Fruit fly (Drosophila melanogaster): ENCODE results near the gene vsg.

Gene vsg

dm6 chr3L:9744060-9744549, 30.0 kb downstream of the vsg start (continued):
- TF ChIP-seq CG9705 (GFP tag; optimal IDR thresholded peaks at IDR 0.05) (peak; percentile 94), HLH106 (tag; optimal IDR thresholded peaks at IDR 0.05) (peak; percentile 96)

dm6 chr3L:9745393-9745792, 31.3 kb downstream of the vsg start:
- TF ChIP-seq Mio (GFP tag; optimal IDR thresholded peaks at IDR 0.05), result no peak
- TF ChIP-seq OdsH (GFP tag; optimal IDR thresholded peaks at IDR 0.05), result no peak
- TF ChIP-seq Hr83 (GFP tag; optimal IDR thresholded peaks at IDR 0.05; ENCODE audit: poor library complexity, severe bottlenecking), result no peak

- peak; percentile 34 for TF ChIP-seq Myc (optimal IDR thresholded peaks at IDR 0.05)
- TF ChIP-seq OdsH (GFP tag; optimal IDR thresholded peaks at IDR 0.05), result no peak
- no peak for TF ChIP-seq dl (GFP tag; optimal IDR thresholded peaks at IDR 0.05; ENCODE audit: insufficient read depth in 1 of 2, partially characterized antibody in 2 of 2)
Measured at dm6 chr3L:9751625-9752024, 37.5 kb downstream of the vsg start.

DNA sequence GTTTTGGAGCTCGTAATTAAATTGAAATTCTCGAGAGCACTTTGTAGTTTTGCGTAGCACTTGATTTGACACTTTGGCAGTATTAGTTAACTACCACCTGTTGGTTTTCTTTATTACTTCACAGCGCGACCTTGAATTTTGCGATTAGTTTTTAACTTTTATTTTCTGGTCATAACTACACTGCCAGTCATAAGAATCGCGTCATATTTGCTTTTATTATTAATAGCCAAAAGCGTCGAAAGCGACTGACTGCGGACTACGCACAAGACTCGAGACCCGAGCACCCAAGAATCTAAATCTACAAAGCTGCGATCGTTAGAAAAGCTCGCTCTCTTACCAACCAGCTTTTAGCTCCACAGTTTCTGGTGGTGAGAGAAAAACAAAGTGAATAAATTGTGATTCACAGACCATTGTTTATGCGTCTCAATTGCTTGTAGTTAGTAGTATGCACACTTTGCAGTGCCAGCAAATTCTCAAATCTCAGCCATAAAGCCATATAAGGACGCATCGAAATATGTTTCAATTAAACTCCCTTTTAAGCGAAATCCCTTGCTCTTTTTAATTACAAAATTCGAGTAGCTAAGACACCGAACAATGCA, 46.1 kb downstream of the vsg start, which contains the start of gene CG42268:
Gene CG42268, minus strand, starts transcription at position 245 of the 599 bp plus-strand sequence.
- TF ChIP-seq Rel (GFP tag; optimal IDR thresholded peaks at IDR 0.05) (no peak), Rel (tag; optimal IDR thresholded peaks at IDR 0.05) (peak; percentile 52), Dif (GFP tag; optimal IDR thresholded peaks at IDR 0.05; ENCODE audit: partially characterized antibody) (no peak), rgr (GFP tag; optimal IDR thresholded peaks at IDR 0.05) (no peak), Sp1 (GFP tag; optimal IDR thresholded peaks at IDR 0.05) (no peak), fru (GFP tag; optimal IDR thresholded peaks at IDR 0.05) (no peak), OdsH (GFP tag; optimal IDR thresholded peaks at IDR 0.05) (no peak), HLH106 (tag; optimal IDR thresholded peaks at IDR 0.05) (no peak), sv (GFP tag; optimal IDR thresholded peaks at IDR 0.05) (no peak)

DNA sequence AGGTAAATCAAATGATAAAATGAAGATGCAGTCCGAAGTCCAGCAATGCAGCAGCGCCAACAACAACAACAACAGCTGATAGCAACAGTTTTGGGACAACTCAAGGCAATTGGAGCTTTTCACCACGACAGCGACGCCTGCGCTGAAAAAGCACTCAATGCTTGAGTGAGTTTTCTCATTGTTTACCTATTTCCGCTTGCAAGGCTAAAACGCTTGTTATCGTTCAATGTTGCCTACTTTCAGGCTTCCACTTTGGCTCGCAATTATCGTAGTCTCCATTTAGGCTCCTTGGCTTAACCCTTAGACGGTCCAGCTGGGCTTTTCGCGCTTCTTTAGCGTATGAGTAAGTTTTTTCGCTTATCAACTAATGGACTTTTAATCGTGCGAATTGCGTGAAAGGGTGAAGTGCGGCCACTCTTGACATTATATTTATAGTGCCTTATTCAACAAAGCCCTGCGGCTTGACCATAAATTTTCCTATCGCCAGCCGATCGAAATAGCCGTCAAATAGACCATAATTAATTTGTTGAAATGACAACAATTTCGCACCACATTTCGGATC, 48.0 kb downstream of the vsg start:
- TF ChIP-seq rgr (GFP tag; optimal IDR thresholded peaks at IDR 0.05) (peak; percentile 23), Myc (optimal IDR thresholded peaks at IDR 0.05) (peak; percentile 84), N (GFP tag; optimal IDR thresholded peaks at IDR 0.05) (peak; percentile 90), Hnf4 (GFP tag; optimal IDR thresholded peaks at IDR 0.05) (peak; percentile 5), tai (GFP tag; optimal IDR thresholded peaks at IDR 0.05) (no peak)

dm6 chr3L:9763389-9763917, 49.3 kb downstream of the vsg start, which contains the start of gene Ae2:
Gene Ae2, plus strand, starts transcription at chr3L:9763544.
- TF ChIP-seq foxo (GFP tag; optimal IDR thresholded peaks at IDR 0.05), result no peak
- no peak for TF ChIP-seq Abd-B (GFP tag; optimal IDR thresholded peaks at IDR 0.05)
- TF ChIP-seq Rel (GFP tag; optimal IDR thresholded peaks at IDR 0.05), result no peak
- peak; percentile 6 for TF ChIP-seq Rel (tag; optimal IDR thresholded peaks at IDR 0.05)
- peak; percentile 11 for TF ChIP-seq fru (GFP tag; optimal IDR thresholded peaks at IDR 0.05)
- TF ChIP-seq sage (GFP tag; optimal IDR thresholded peaks at IDR 0.05), result peak; percentile 25
- peak; percentile 11 for TF ChIP-seq h (GFP tag; optimal IDR thresholded peaks at IDR 0.05)
- TF ChIP-seq CG9705 (GFP tag; optimal IDR thresholded peaks at IDR 0.05), result no peak
- peak; percentile 17 for TF ChIP-seq br (GFP tag; optimal IDR thresholded peaks at IDR 0.05)
- peak; percentile 24 for TF ChIP-seq tai (GFP tag; optimal IDR thresholded peaks at IDR 0.05)
- peak; percentile 99 for TF ChIP-seq psq (GFP tag; optimal IDR thresholded peaks at IDR 0.05)
- peak; percentile 15 for TF ChIP-seq CrebA (GFP tag; optimal IDR thresholded peaks at IDR 0.05; ENCODE audit: borderline replicate concordance)
- peak; percentile 23 for TF ChIP-seq Sp1 (GFP tag; optimal IDR thresholded peaks at IDR 0.05)
- peak; percentile 34 for TF ChIP-seq Hnf4 (GFP tag; optimal IDR thresholded peaks at IDR 0.05)

- no peak for TF ChIP-seq Vsx2 (GFP tag; optimal IDR thresholded peaks at IDR 0.05; ENCODE audit: partially characterized antibody)
- TF ChIP-seq psq (GFP tag; optimal IDR thresholded peaks at IDR 0.05), result no peak
- TF ChIP-seq h (GFP tag; optimal IDR thresholded peaks at IDR 0.05), result no peak
- no peak for TF ChIP-seq Hr78 (GFP tag; optimal IDR thresholded peaks at IDR 0.05)
- no peak for TF ChIP-seq Myc (optimal IDR thresholded peaks at IDR 0.05)
- TF ChIP-seq fru (GFP tag; optimal IDR thresholded peaks at IDR 0.05), result no peak
- TF ChIP-seq dl (GFP tag; optimal IDR thresholded peaks at IDR 0.05; ENCODE audit: insufficient read depth in 1 of 2, partially characterized antibody in 2 of 2), result no peak
- no peak for TF ChIP-seq CrebA (GFP tag; optimal IDR thresholded peaks at IDR 0.05; ENCODE audit: borderline replicate concordance)
- no peak for TF ChIP-seq ey (GFP tag; optimal IDR thresholded peaks at IDR 0.05)
- TF ChIP-seq lola (GFP tag; optimal IDR thresholded peaks at IDR 0.05), result no peak
- no peak for TF ChIP-seq N (GFP tag; optimal IDR thresholded peaks at IDR 0.05)
- TF ChIP-seq Abd-B (GFP tag; optimal IDR thresholded peaks at IDR 0.05), result no peak
- TF ChIP-seq br (GFP tag; optimal IDR thresholded peaks at IDR 0.05), result no peak
- TF ChIP-seq tai (GFP tag; optimal IDR thresholded peaks at IDR 0.05), result no peak
- TF ChIP-seq foxo (GFP tag; optimal IDR thresholded peaks at IDR 0.05), result peak in 1 of 2 experiments; percentile 28
- TF ChIP-seq dsf (GFP tag; optimal IDR thresholded peaks at IDR 0.05; ENCODE audit: borderline replicate concordance), result no peak
- no peak for TF ChIP-seq sage (GFP tag; optimal IDR thresholded peaks at IDR 0.05)
- peak; percentile 18 for TF ChIP-seq HLH106 (tag; optimal IDR thresholded peaks at IDR 0.05)
- TF ChIP-seq CG32264 (GFP tag; optimal IDR thresholded peaks at IDR 0.05), result no peak
- TF ChIP-seq OdsH (GFP tag; optimal IDR thresholded peaks at IDR 0.05), result no peak
- TF ChIP-seq Dfd (GFP tag; optimal IDR thresholded peaks at IDR 0.05), result no peak
- no peak for TF ChIP-seq jim (GFP tag; optimal IDR thresholded peaks at IDR 0.05)
- no peak for TF ChIP-seq Hnf4 (GFP tag; optimal IDR thresholded peaks at IDR 0.05)
- TF ChIP-seq rgr (GFP tag; optimal IDR thresholded peaks at IDR 0.05), result peak; percentile 11
Measured at dm6 chr3L:9764307-9764706, 50.2 kb downstream of the vsg start.

Measured in whole organism, wandering third instar larva.